Worm (Caenorhabditis elegans) whole organism, midembryonic: ENCODE results near the gene aipl-1.

Experiments
- T22C8.4 ChIP-seq: fragments of 200-800 bp; sonication (Bioruptor generic); IDR thresholded peaks from 2 replicates; pipeline ENCODE4 v1.3.6; 2022; ENCODE audit warnings: missing genetic modification characterization, missing compliant biosample characterization
- cog-1 ChIP-seq: sonication (generic microtip); optimal IDR thresholded peaks from 2 replicates; lab custom pipeline; 2016; ENCODE audit warnings: missing genetic modification characterization, missing compliant biosample characterization
- flt-1 ChIP-seq: fragments of 200-800 bp; sonication (Bioruptor generic); IDR thresholded peaks from 2 replicates; pipeline ENCODE4 v1.3.6; 2022; ENCODE audit warnings: missing genetic modification characterization, missing compliant biosample characterization
- klf-2 ChIP-seq: fragments of 200-800 bp; sonication (Bioruptor generic); conservative IDR thresholded peaks from 2 replicates; pipeline ENCODE4 v1.3.6; 2022; ENCODE audit warnings: missing genetic modification reagents, missing genetic modification characterization, missing compliant biosample characterization
- med-1 ChIP-seq: sonication (generic microtip); optimal IDR thresholded peaks from 2 replicates; lab custom pipeline; 2017; ENCODE audit warnings: missing genetic modification characterization, mild to moderate bottlenecking, missing compliant biosample characterization, antibody characterized with exemption, missing genetic modification reagents; ENCODE audit not compliant: insufficient read depth
- ref-1 ChIP-seq: fragments of 200-800 bp; sonication (Bioruptor generic); conservative IDR thresholded peaks from 2 replicates; pipeline ENCODE4 v1.3.6; 2022; ENCODE audit warnings: missing genetic modification reagents, missing genetic modification characterization, missing compliant biosample characterization
- tab-1 ChIP-seq: fragments of 200-800 bp; sonication (Bioruptor generic); IDR thresholded peaks from 2 replicates; pipeline ENCODE4 v1.3.6; 2022; ENCODE audit warnings: missing genetic modification characterization, missing compliant biosample characterization
- ztf-23 ChIP-seq: fragments of 200-800 bp; sonication (Bioruptor generic); IDR thresholded peaks from 2 replicates; pipeline ENCODE4 v1.3.6; 2022; ENCODE audit warnings: missing genetic modification reagents, missing genetic modification characterization, missing compliant biosample characterization
- ztf-29 ChIP-seq: fragments of 200-800 bp; sonication (Bioruptor generic); IDR thresholded peaks from 2 replicates; pipeline ENCODE4 v1.3.6; 2022; ENCODE audit warnings: missing genetic modification reagents, missing genetic modification characterization, missing compliant biosample characterization

The aipl-1 gene

ce11 chrV:15152010-15152409 lies 15.4 kb upstream of the aipl-1 start:
- TF ChIP-seq ztf-23, result no peak
- no peak for TF ChIP-seq ref-1 (GFP tag; lab: Robert Waterston, UW)
- TF ChIP-seq cog-1, result no peak
- TF ChIP-seq ztf-29 (GFP tag; lab: Robert Waterston, UW), result no peak
- TF ChIP-seq klf-2 (GFP tag; lab: Robert Waterston, UW), result no peak
- TF ChIP-seq tab-1 (GFP tag; lab: Robert Waterston, UW), result no peak
- TF ChIP-seq med-1, result no peak

- TF ChIP-seq T22C8.4 (GFP tag; lab: Robert Waterston, UW) (no peak), cog-1 (no peak), ztf-23 (no peak), med-1 (no peak), klf-2 (GFP tag; lab: Robert Waterston, UW) (no peak), ref-1 (GFP tag; lab: Robert Waterston, UW) (no peak), tab-1 (GFP tag; lab: Robert Waterston, UW) (no peak), ztf-29 (GFP tag; lab: Robert Waterston, UW) (no peak), flt-1 (no peak)
Observed at ce11 chrV:15150661-15151060, 14.1 kb upstream of the aipl-1 start, which contains the start of gene T09F5.2. Gene T09F5.2 (plus strand): TSS chrV:15150961.

- TF ChIP-seq ref-1 (GFP tag; lab: Robert Waterston, UW) (no peak), T22C8.4 (GFP tag; lab: Robert Waterston, UW) (no peak), cog-1 (no peak), tab-1 (GFP tag; lab: Robert Waterston, UW) (no peak), flt-1 (no peak), ztf-23 (no peak), ztf-29 (GFP tag; lab: Robert Waterston, UW) (no peak), klf-2 (GFP tag; lab: Robert Waterston, UW) (no peak), med-1 (no peak)
Observed at ce11 chrV:15150176-15150575, 13.6 kb upstream of the aipl-1 start.

- TF ChIP-seq ztf-23 (no peak), med-1 (no peak), ref-1 (GFP tag; lab: Robert Waterston, UW) (no peak), tab-1 (GFP tag; lab: Robert Waterston, UW) (no peak), flt-1 (no peak), ztf-29 (GFP tag; lab: Robert Waterston, UW) (no peak), cog-1 (no peak), klf-2 (GFP tag; lab: Robert Waterston, UW) (no peak), T22C8.4 (GFP tag; lab: Robert Waterston, UW) (no peak)
Observed at ce11 chrV:15148800-15149199, 12.2 kb upstream of the aipl-1 start, which contains the start of gene T09F5.1. Gene T09F5.1 (plus strand): TSS chrV:15149100.

- TF ChIP-seq ztf-23 (no peak), cog-1 (no peak), med-1 (no peak), T22C8.4 (GFP tag; lab: Robert Waterston, UW) (no peak), klf-2 (GFP tag; lab: Robert Waterston, UW) (no peak), ztf-29 (GFP tag; lab: Robert Waterston, UW) (no peak), tab-1 (GFP tag; lab: Robert Waterston, UW) (no peak), ref-1 (GFP tag; lab: Robert Waterston, UW) (no peak), flt-1 (no peak)
Observed at ce11 chrV:15147776-15148175, 11.2 kb upstream of the aipl-1 start, which contains the start of gene T09F5.20. Gene T09F5.20 (minus strand): TSS chrV:15147876.

- TF ChIP-seq flt-1, result no peak
- no peak for TF ChIP-seq cog-1
- TF ChIP-seq klf-2 (GFP tag; lab: Robert Waterston, UW), result no peak
- no peak for TF ChIP-seq ztf-23
- TF ChIP-seq ref-1 (GFP tag; lab: Robert Waterston, UW), result no peak
- TF ChIP-seq ztf-29 (GFP tag; lab: Robert Waterston, UW), result no peak
- no peak for TF ChIP-seq T22C8.4 (GFP tag; lab: Robert Waterston, UW)
- no peak for TF ChIP-seq med-1
- no peak for TF ChIP-seq tab-1 (GFP tag; lab: Robert Waterston, UW)
Observed at ce11 chrV:15143798-15144197, 7.2 kb upstream of the aipl-1 start, which contains the start of gene K08F9.4. Gene K08F9.4 (plus strand): TSS chrV:15144019.

ce11 chrV:15143285-15143684 lies 6.7 kb upstream of the aipl-1 start, which contains the start of gene K08F9.1:
Gene K08F9.1 (minus strand): TSS chrV:15143385.
- no peak for TF ChIP-seq klf-2 (GFP tag; lab: Robert Waterston, UW)
- TF ChIP-seq flt-1, result no peak
- no peak for TF ChIP-seq cog-1
- no peak for TF ChIP-seq tab-1 (GFP tag; lab: Robert Waterston, UW)
- TF ChIP-seq T22C8.4 (GFP tag; lab: Robert Waterston, UW), result no peak
- TF ChIP-seq med-1, result no peak
- TF ChIP-seq ztf-29 (GFP tag; lab: Robert Waterston, UW), result no peak

ce11 chrV:15140247-15140646 lies 3.6 kb upstream of the aipl-1 start, which contains the start of gene K08F9.3:
Gene K08F9.3 (plus strand): TSS chrV:15140547.
- no peak for TF ChIP-seq ref-1 (GFP tag; lab: Robert Waterston, UW)
- TF ChIP-seq flt-1, result no peak
- no peak for TF ChIP-seq T22C8.4 (GFP tag; lab: Robert Waterston, UW)
- no peak for TF ChIP-seq ztf-29 (GFP tag; lab: Robert Waterston, UW)
- no peak for TF ChIP-seq med-1
- TF ChIP-seq cog-1, result no peak
- TF ChIP-seq klf-2 (GFP tag; lab: Robert Waterston, UW), result no peak

- TF ChIP-seq flt-1, result no peak
- no peak for TF ChIP-seq ztf-23
- TF ChIP-seq cog-1, result no peak
- no peak for TF ChIP-seq T22C8.4 (GFP tag; lab: Robert Waterston, UW)
- TF ChIP-seq ref-1 (GFP tag; lab: Robert Waterston, UW), result no peak
- TF ChIP-seq ztf-29 (GFP tag; lab: Robert Waterston, UW), result no peak
- no peak for TF ChIP-seq klf-2 (GFP tag; lab: Robert Waterston, UW)
- no peak for TF ChIP-seq tab-1 (GFP tag; lab: Robert Waterston, UW)
- TF ChIP-seq med-1, result no peak
Observed at ce11 chrV:15139811-15140210, 3.2 kb upstream of the aipl-1 start.

- TF ChIP-seq ref-1 (GFP tag; lab: Robert Waterston, UW) (no peak), klf-2 (GFP tag; lab: Robert Waterston, UW) (no peak), tab-1 (GFP tag; lab: Robert Waterston, UW) (no peak), cog-1 (no peak)
Observed at ce11 chrV:15133812-15134211, 2.8 kb downstream of the aipl-1 start.
